Worm (Caenorhabditis elegans) whole organism, L3 larva: ENCODE measurements around the gene F15A4.2.
A peak's percentile ranks its signal among the peaks of the same experiment; 100 is the strongest.

Experiments
- R02D3.7 ChIP-seq: fragments of 150-350 bp; optimal IDR thresholded peaks from 2 replicates; lab custom pipeline; 2014; ENCODE audit warnings: missing biosample characterization, missing genetic modification characterization
- aly-2 ChIP-seq: fragments of 150-350 bp; optimal IDR thresholded peaks from 2 replicates; lab custom pipeline; 2014; ENCODE audit warnings: missing biosample characterization, missing genetic modification characterization
- ceh-82 ChIP-seq: fragments of 150-350 bp; optimal IDR thresholded peaks from 2 replicates; lab custom pipeline; 2014; ENCODE audit warnings: missing biosample characterization, missing genetic modification characterization
- ceh-9 ChIP-seq: sonication (generic microtip); optimal IDR thresholded peaks from 2 replicates; lab custom pipeline; 2018; ENCODE audit warnings: missing biosample characterization, missing genetic modification characterization
- daf-12 ChIP-seq: fragments of 150-350 bp; optimal IDR thresholded peaks from 2 replicates; lab custom pipeline; 2014; ENCODE audit warnings: missing biosample characterization, missing genetic modification reagents, missing genetic modification characterization
- egl-27 ChIP-seq: sonication (generic microtip); optimal IDR thresholded peaks from 4 replicates; lab custom pipeline; 2017; ENCODE audit warnings: missing biosample characterization, missing genetic modification reagents, missing genetic modification characterization
- elt-1 ChIP-seq: fragments of 150-350 bp; optimal IDR thresholded peaks from 2 replicates; lab custom pipeline; 2014; ENCODE audit warnings: missing biosample characterization, missing genetic modification characterization
- elt-3 ChIP-seq, 3 experiments: fragments of 150-350 bp in 1 of 3; sonication (generic microtip) in 2 of 3; optimal IDR thresholded peaks; 2 replicates in 2 of 3; 4 replicates in 1 of 3; lab custom pipeline; 2014 to 2017; ENCODE audit warnings: missing biosample characterization in 3 of 3, missing genetic modification characterization in 3 of 3
- eor-1 ChIP-seq, 2 experiments: fragments of 150-350 bp; optimal IDR thresholded peaks; 2 replicates each; lab custom pipeline; 2014 to 2018; ENCODE audit warnings: missing biosample characterization in 2 of 2, missing genetic modification characterization in 2 of 2
- fkh-10 ChIP-seq: sonication (generic microtip); optimal IDR thresholded peaks from 2 replicates; lab custom pipeline; 2017; ENCODE audit warnings: missing biosample characterization, missing genetic modification reagents, missing genetic modification characterization
- fkh-2 ChIP-seq: fragments of 150-350 bp; optimal IDR thresholded peaks from 2 replicates; lab custom pipeline; 2014; ENCODE audit warnings: missing biosample characterization, missing genetic modification reagents, missing genetic modification characterization
- hmg-11 ChIP-seq: sonication (generic microtip); optimal IDR thresholded peaks from 2 replicates; lab custom pipeline; 2016; ENCODE audit warnings: missing genetic modification characterization, missing compliant biosample characterization
- lin-15B ChIP-seq: fragments of 150-350 bp; optimal IDR thresholded peaks from 2 replicates; lab custom pipeline; 2014; ENCODE audit warnings: missing biosample characterization, missing genetic modification characterization
- lin-39 ChIP-seq: fragments of 150-350 bp; optimal IDR thresholded peaks from 2 replicates; lab custom pipeline; 2018; ENCODE audit warnings: missing biosample characterization, missing genetic modification reagents, missing genetic modification characterization
- mdl-1 ChIP-seq: fragments of 150-350 bp; optimal IDR thresholded peaks from 2 replicates; lab custom pipeline; 2014; ENCODE audit warnings: missing biosample characterization, missing genetic modification characterization
- mml-1 ChIP-seq: fragments of 150-350 bp; sonication (generic microtip); optimal IDR thresholded peaks from 3 replicates; lab custom pipeline; 2014; ENCODE audit warnings: missing biosample characterization, missing genetic modification characterization
- nfya-1 ChIP-seq: sonication (generic microtip); optimal IDR thresholded peaks from 2 replicates; lab custom pipeline; 2017; ENCODE audit warnings: missing genetic modification characterization, mild to moderate bottlenecking, missing compliant biosample characterization, antibody characterized with exemption, moderate library complexity; ENCODE audit not compliant: insufficient read depth
- nhr-11 ChIP-seq: fragments of 150-350 bp; optimal IDR thresholded peaks from 2 replicates; lab custom pipeline; 2014; ENCODE audit warnings: missing biosample characterization, missing genetic modification characterization
- nhr-12 ChIP-seq: fragments of 150-350 bp; optimal IDR thresholded peaks from 2 replicates; lab custom pipeline; 2014; ENCODE audit warnings: missing biosample characterization, missing genetic modification characterization
- nhr-23 ChIP-seq: fragments of 150-350 bp; optimal IDR thresholded peaks from 2 replicates; lab custom pipeline; 2014; ENCODE audit warnings: missing biosample characterization, missing genetic modification reagents, missing genetic modification characterization
- nhr-237 ChIP-seq: fragments of 150-350 bp; optimal IDR thresholded peaks from 2 replicates; lab custom pipeline; 2014; ENCODE audit warnings: missing biosample characterization, missing genetic modification characterization
- nhr-28 ChIP-seq: fragments of 150-350 bp; optimal IDR thresholded peaks from 2 replicates; lab custom pipeline; 2014; ENCODE audit warnings: missing biosample characterization, missing genetic modification characterization
- nhr-43 ChIP-seq: sonication (generic microtip); optimal IDR thresholded peaks from 2 replicates; lab custom pipeline; 2016; ENCODE audit warnings: mild to moderate bottlenecking, missing genetic modification characterization, missing compliant biosample characterization; ENCODE audit not compliant: poor library complexity, severe bottlenecking
- nhr-76 ChIP-seq: fragments of 150-350 bp; sonication (generic microtip); optimal IDR thresholded peaks from 5 replicates; lab custom pipeline; 2014; ENCODE audit warnings: missing biosample characterization, missing genetic modification characterization
- nhr-77 ChIP-seq: fragments of 150-350 bp; optimal IDR thresholded peaks from 2 replicates; lab custom pipeline; 2014; ENCODE audit warnings: missing biosample characterization, missing genetic modification characterization
- pha-4 ChIP-seq: fragments of 150-350 bp; optimal IDR thresholded peaks from 2 replicates; lab custom pipeline; 2014; ENCODE audit warnings: missing biosample characterization, missing genetic modification reagents, missing genetic modification characterization
- pqm-1 ChIP-seq: fragments of 150-350 bp; optimal IDR thresholded peaks from 2 replicates; lab custom pipeline; 2017; ENCODE audit warnings: missing biosample characterization, missing genetic modification characterization, inconsistent platforms
- sea-2 ChIP-seq: fragments of 150-350 bp; sonication (generic microtip); optimal IDR thresholded peaks from 4 replicates; lab custom pipeline; 2014; ENCODE audit warnings: missing biosample characterization, missing genetic modification reagents, missing genetic modification characterization
- snpc-4 ChIP-seq: fragments of 150-350 bp; optimal IDR thresholded peaks from 2 replicates; lab custom pipeline; 2014; ENCODE audit warnings: missing biosample characterization, missing genetic modification characterization
- tbx-2 ChIP-seq: sonication (generic microtip); optimal IDR thresholded peaks from 2 replicates; lab custom pipeline; 2016; ENCODE audit warnings: mild to moderate bottlenecking, missing genetic modification characterization, missing compliant biosample characterization
- unc-62 ChIP-seq: fragments of 150-350 bp; sonication (generic microtip); optimal IDR thresholded peaks from 4 replicates; lab custom pipeline; 2014; ENCODE audit warnings: missing biosample characterization, missing genetic modification reagents, missing genetic modification characterization
- zag-1 ChIP-seq: fragments of 150-350 bp; optimal IDR thresholded peaks from 2 replicates; lab custom pipeline; 2014; ENCODE audit warnings: missing biosample characterization, missing genetic modification characterization
- ztf-11 ChIP-seq: fragments of 150-350 bp; optimal IDR thresholded peaks from 2 replicates; lab custom pipeline; 2014; ENCODE audit warnings: missing biosample characterization, missing genetic modification characterization
- ztf-4 ChIP-seq: fragments of 150-350 bp; optimal IDR thresholded peaks from 2 replicates; lab custom pipeline; 2014; ENCODE audit warnings: missing biosample characterization, missing genetic modification characterization

The F15A4.2 gene

ce11 chrII:12459422-12459821, 2.9 kb upstream of the F15A4.2 start, which contains the start of gene tag-281 (continued):
- TF ChIP-seq lin-39, result peak; percentile 49

DNA sequence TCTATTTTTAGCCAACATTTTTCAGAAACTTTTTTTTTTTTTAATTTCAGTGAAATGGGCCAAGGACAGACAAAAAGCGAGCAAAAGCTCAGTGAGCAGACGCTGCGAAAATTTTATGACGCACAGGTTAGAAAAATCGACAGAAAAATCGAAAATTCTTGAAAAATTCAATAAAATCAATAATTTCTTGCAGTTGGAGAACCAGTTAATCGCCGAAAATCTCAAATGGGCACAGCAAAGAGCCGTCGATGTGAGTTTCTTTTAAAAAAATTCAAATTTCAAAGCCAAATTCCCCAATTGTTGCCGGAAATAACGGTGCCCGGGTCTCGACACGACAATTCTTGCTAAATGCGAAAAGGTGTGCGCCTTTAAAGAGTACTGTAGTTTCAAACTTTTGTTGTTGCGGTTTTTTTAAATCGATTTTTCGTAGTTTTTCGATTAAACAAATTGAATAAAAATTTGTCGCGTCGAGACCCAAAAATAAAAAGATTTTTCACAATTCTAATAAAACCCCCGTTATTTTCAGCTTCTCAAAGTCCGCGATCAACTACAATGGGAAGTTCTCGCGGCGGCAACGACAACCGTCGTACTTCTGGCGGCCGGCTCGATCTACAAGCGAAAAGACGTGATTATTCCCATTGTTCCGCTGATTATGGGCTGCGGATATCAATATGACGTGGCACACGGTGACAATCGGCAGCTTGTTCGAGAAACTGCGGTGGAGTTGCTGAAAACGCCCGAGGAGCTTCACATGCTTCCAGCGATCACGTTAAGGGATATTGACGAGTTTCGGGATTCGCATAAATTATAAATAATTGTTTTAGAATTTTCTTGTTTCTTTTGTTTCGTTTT, 1.5 kb upstream of the F15A4.2 start, which contains the start of gene tag-280:
Gene tag-280 (plus strand): TSS at position 51 of the 852 bp plus-strand sequence.
- TF ChIP-seq snpc-4 (no peak), eor-1 (tag; optimal IDR thresholded peaks at IDR 0.05; lab: Kevin White, UChicago) (no peak), nhr-11 (tag; lab: Kevin White, UChicago) (no peak), aly-2 (tag; lab: Kevin White, UChicago) (no peak), pqm-1 (tag; lab: Kevin White, UChicago) (no peak), fkh-2 (tag; lab: Kevin White, UChicago) (no peak), nhr-23 (no peak), nhr-237 (tag; lab: Kevin White, UChicago) (no peak), mml-1 (tag; lab: Kevin White, UChicago) (no peak), lin-15B (tag; lab: Kevin White, UChicago) (no peak), unc-62 (GFP tag; lab: Kevin White, UChicago) (no peak), nhr-43 (tag; lab: Kevin White, UChicago) (no peak), nfya-1 (tag; lab: Kevin White, UChicago) (no peak), fkh-10 (GFP tag; lab: Kevin White, UChicago) (no peak), sea-2 (GFP tag; lab: Kevin White, UChicago) (no peak), nhr-76 (tag; lab: Kevin White, UChicago) (no peak), zag-1 (tag; lab: Kevin White, UChicago) (no peak), daf-12 (no peak)

ce11 chrII:12465557-12465956, 3.2 kb downstream of the F15A4.2 start, which contains the start of gene sre-37:
Gene sre-37, plus strand, starts transcription at chrII:12465857.
- TF ChIP-seq snpc-4, result no peak
- TF ChIP-seq nhr-77, result no peak
- TF ChIP-seq pqm-1 (tag; lab: Kevin White, UChicago), result no peak
- TF ChIP-seq elt-3 (tag; optimal IDR thresholded peaks at IDR 0.05; lab: Kevin White, UChicago), result no peak
- no peak for TF ChIP-seq nhr-11 (tag; lab: Kevin White, UChicago)
- TF ChIP-seq hmg-11 (tag; lab: Kevin White, UChicago), result no peak
- no peak for TF ChIP-seq pha-4 (tag; lab: Kevin White, UChicago)
- TF ChIP-seq nfya-1 (tag; lab: Kevin White, UChicago), result no peak
- no peak for TF ChIP-seq nhr-28 (tag; lab: Kevin White, UChicago)

DNA sequence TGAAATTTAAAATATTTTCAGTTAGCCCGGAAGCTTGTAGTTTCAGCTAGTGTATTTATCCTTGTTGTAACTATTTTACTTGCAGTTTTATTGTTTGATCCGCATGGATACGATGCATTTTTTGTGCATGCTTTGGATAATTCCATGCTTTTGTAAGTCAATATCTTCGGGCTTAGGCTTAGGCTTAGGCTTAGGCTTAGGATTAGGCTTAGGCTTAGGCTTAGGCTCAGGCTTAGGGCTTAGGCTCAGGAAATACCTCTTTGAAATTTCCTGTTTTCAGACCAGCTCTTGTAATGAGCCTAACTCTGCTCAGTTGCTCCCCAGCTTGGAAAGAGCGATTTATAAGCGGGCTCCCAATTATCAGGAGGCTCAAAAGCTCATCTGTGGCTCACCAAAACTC, 4.7 kb downstream of the F15A4.2 start, which contains the start of gene srg-16:
Gene srg-16 (plus strand): TSS at position 87 of the 400 bp plus-strand sequence.
- no peak for TF ChIP-seq eor-1 (tag; optimal IDR thresholded peaks at IDR 0.05; lab: Kevin White, UChicago)

DNA sequence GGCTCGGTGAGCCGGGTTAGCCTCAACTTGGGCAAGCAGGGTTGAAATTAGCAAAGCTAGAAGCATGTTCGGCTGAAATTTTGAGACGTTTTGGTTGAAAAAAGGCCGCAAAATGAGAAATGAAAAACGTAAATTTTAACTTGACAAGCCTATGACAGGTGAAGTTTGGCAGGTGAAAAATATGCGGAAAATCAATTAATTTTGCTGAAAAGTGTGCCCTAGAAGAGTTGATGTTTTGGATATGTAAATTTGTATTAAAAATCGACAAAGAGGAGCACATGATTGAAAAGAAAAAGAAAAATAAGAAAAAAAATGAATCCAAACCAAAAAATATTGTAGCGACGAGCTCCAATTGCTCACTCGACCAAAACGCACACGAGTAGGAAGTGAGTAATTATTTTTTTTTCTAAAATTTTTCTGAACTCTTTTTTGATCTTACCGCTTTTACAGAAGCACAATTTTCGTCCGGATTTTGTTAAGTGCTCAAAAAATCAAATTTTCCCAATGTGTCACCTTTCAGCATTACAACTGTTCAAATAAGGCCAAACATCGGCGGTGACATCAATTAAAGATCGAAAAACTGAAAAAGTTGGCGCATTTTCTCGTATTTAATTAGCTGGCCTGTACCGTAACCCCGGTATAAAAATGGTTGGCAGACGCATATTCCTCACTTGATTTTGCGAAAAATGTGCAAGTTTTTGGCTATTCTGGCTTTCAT, 9.0 kb downstream of the F15A4.2 start, which contains the start of the genes F15A4.5 and phat-8:
Gene F15A4.5 (minus strand): TSS at position 101 of the 718 bp plus-strand sequence.
Gene phat-8 (plus strand): TSS at position 668 of the 718 bp plus-strand sequence.
- no peak for TF ChIP-seq daf-12
- no peak for TF ChIP-seq egl-27 (tag; lab: Kevin White, UChicago)
- no peak for TF ChIP-seq elt-1
- TF ChIP-seq nhr-237 (tag; lab: Kevin White, UChicago), result no peak
- no peak for TF ChIP-seq unc-62 (GFP tag; lab: Kevin White, UChicago)
- no peak for TF ChIP-seq aly-2 (tag; lab: Kevin White, UChicago)
- no peak for TF ChIP-seq sea-2 (GFP tag; lab: Kevin White, UChicago)
- TF ChIP-seq nhr-77, result no peak
- TF ChIP-seq ceh-82 (tag; lab: Kevin White, UChicago), result no peak
- no peak for TF ChIP-seq nhr-28 (tag; lab: Kevin White, UChicago)
- TF ChIP-seq, all 47 proteins: peak for 0

- TF ChIP-seq ztf-4 (tag; lab: Kevin White, UChicago) (no peak), R02D3.7 (tag; lab: Kevin White, UChicago) (no peak), snpc-4 (no peak), mdl-1 (tag; lab: Kevin White, UChicago) (no peak), ztf-11 (tag; lab: Kevin White, UChicago) (no peak), nhr-43 (tag; lab: Kevin White, UChicago) (no peak), ceh-9 (no peak), tbx-2 (no peak), hmg-11 (tag; lab: Kevin White, UChicago) (no peak), elt-1 (no peak), nhr-237 (tag; lab: Kevin White, UChicago) (no peak), lin-39 (no peak), nhr-12 (no peak)
- TF ChIP-seq, all 47 proteins: peak for 0
Observed at ce11 chrII:12473406-12473805, 11.1 kb downstream of the F15A4.2 start, which contains the start of gene srg-17. Gene srg-17, plus strand, starts transcription at chrII:12473706.
